Fruit fly (Drosophila melanogaster): ENCODE data around the gene CAH5.
A peak's percentile ranks its signal among the peaks of the same experiment; 100 is the strongest.

CAH5 gene

DNA sequence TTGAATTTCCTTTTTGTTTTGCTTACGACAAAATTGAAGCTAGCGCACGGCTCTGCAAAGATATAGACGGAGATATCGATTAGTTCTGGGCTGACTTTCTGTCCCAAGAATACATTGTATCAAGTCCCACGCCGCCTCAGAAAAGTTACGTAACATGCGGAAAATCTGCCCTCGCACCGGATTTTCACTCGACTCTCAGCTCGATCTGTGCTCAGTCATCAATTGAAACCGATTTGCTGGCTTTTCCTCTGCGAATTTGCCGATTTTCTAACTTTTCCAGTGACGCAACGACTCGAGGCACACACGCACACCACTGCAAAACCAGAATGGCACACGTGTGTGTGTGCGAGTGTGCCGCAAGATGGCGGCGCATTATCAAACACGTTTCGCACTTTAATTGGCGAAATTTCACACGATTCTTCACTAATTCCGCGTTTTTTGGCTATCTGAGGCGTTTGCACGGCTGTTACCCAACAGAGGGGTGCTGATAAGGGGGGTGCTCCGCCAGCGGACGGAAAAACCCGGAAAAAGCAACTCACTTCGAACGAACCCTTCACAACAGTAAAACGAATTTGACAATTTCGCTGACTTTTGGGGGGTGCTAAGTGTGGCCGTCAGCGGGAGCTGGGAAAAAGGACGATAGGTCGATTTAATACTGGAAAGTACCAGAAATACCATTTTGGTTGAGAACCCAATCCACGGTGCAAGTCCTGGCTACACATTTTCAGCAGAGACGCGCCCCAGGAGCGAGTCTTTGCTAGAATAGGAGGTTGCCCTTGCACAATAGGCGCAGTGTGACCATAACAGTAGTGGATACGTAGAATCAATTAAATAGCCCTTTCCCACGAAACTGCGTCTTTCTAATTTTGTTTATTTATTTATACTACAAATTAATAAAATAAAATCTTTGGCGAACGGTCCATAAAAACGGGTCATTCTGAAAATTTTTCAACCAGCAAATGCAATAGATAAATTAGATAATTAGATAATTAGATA is 43.1 kb upstream of the CAH5 start, which contains the start of gene ATPsynC (continued):
- TF ChIP-seq ranshi (GFP tag; IDR thresholded peaks at IDR 0.05) (no peak), org-1 (GFP tag; optimal IDR thresholded peaks at IDR 0.05) (no peak), CG11723 (GFP tag; optimal IDR thresholded peaks at IDR 0.05) (peak; percentile 5), CG12299 (tag; optimal IDR thresholded peaks at IDR 0.05) (peak; percentile 35), CG2712 (tag; optimal IDR thresholded peaks at IDR 0.05) (peak; percentile 52), fd96Cb (tag; optimal IDR thresholded peaks at IDR 0.05) (no peak), ab (GFP tag; optimal IDR thresholded peaks at IDR 0.05) (no peak), dmrt99B (tag; optimal IDR thresholded peaks at IDR 0.05) (no peak), run (tag; optimal IDR thresholded peaks at IDR 0.05) (no peak), fd64A (GFP tag; optimal IDR thresholded peaks at IDR 0.05) (peak; percentile 32), CG10979 (tag; optimal IDR thresholded peaks at IDR 0.05) (no peak), Sry-δ (GFP tag; optimal IDR thresholded peaks at IDR 0.05) (peak; percentile 69), CG12104 (GFP tag; optimal IDR thresholded peaks at IDR 0.05) (peak; percentile 20), unpg (GFP tag; optimal IDR thresholded peaks at IDR 0.05) (peak; percentile 2), Scr (GFP tag; IDR thresholded peaks at IDR 0.05; ENCODE audit: partially characterized antibody) (no peak), CG12219 (GFP tag; optimal IDR thresholded peaks at IDR 0.05) (no peak), CG1024 (GFP tag; IDR thresholded peaks at IDR 0.05) (no peak), D19A (tag; optimal IDR thresholded peaks at IDR 0.05) (peak; percentile 11), prd (optimal IDR thresholded peaks at IDR 0.05) (no peak), prd (GFP tag; IDR thresholded peaks at IDR 0.05) (no peak), CG15514 (GFP tag; optimal IDR thresholded peaks at IDR 0.05) (peak; percentile 94), CG2678 (tag; optimal IDR thresholded peaks at IDR 0.05) (no peak), HHEX (GFP tag; optimal IDR thresholded peaks at IDR 0.05) (peak; percentile 20), CG14860 (GFP tag; IDR thresholded peaks at IDR 0.05; ENCODE audit: partially characterized antibody) (no peak), CG32532 (GFP tag; IDR thresholded peaks at IDR 0.05) (no peak), kni (GFP tag; optimal IDR thresholded peaks at IDR 0.05) (peak; percentile 64), CG1832 (GFP tag; optimal IDR thresholded peaks at IDR 0.05) (no peak), Bgb (GFP tag; IDR thresholded peaks at IDR 0.05; ENCODE audit: partially characterized antibody) (no peak), CG7372 (GFP tag; IDR thresholded peaks at IDR 0.05) (no peak), CG12659 (GFP tag; optimal IDR thresholded peaks at IDR 0.05) (peak; percentile 93), ssp (GFP tag; IDR thresholded peaks at IDR 0.05) (no peak), Gug (GFP tag; IDR thresholded peaks at IDR 0.05) (no peak), gcm (GFP tag; optimal IDR thresholded peaks at IDR 0.05) (peak; percentile 31), so (GFP tag; IDR thresholded peaks at IDR 0.05) (no peak), Hr78 (GFP tag; optimal IDR thresholded peaks at IDR 0.05) (peak in 1 of 2 experiments; percentile 17), ken (GFP tag; IDR thresholded peaks at IDR 0.05) (no peak), slou (GFP tag; optimal IDR thresholded peaks at IDR 0.05) (peak; percentile 10), CG4707 (GFP tag; optimal IDR thresholded peaks at IDR 0.05) (no peak), CG11504 (tag; optimal IDR thresholded peaks at IDR 0.05) (peak; percentile 20), CG12155 (GFP tag; optimal IDR thresholded peaks at IDR 0.05) (peak; percentile 48), lbe (GFP tag; optimal IDR thresholded peaks at IDR 0.05) (no peak), hkb (optimal IDR thresholded peaks at IDR 0.05) (peak; percentile 31), hkb (GFP tag; IDR thresholded peaks at IDR 0.05) (no peak), Meics (GFP tag; optimal IDR thresholded peaks at IDR 0.05) (no peak), CG1602 (GFP tag; optimal IDR thresholded peaks at IDR 0.05) (peak; percentile 1), Optix (GFP tag; IDR thresholded peaks at IDR 0.05) (no peak), aop (GFP tag; IDR thresholded peaks at IDR 0.05) (no peak), Hr39 (optimal IDR thresholded peaks at IDR 0.05) (no peak), NC2α (GFP tag; optimal IDR thresholded peaks at IDR 0.05) (no peak)
